Fruit fly (Drosophila melanogaster): ENCODE data around the gene CG34150.

DNA sequence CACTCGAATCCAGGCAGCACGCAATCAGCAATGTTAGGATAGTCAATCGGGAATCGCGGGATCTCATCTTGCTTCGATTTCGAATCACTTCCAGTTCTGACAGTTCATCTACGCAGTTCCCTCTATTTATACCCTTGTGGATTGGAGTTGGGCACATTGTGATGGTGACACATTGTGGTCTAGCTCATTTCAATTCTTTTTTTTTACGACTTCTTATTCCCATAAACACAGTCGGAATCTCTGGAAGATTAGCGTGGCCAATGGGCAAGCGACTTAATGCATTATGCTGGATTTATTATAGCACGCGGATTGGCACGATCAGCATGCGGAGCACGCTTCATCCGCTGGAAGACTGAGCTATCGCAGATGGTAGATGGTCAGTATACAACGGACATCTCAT lies 48.0 kb downstream of the CG34150 start, which contains the start of gene CG13640:
- TF ChIP-seq fd96Ca (GFP tag; IDR thresholded peaks at IDR 0.05), result no peak
- TF ChIP-seq CG12605 (GFP tag; IDR thresholded peaks at IDR 0.05), result no peak
- no peak for TF ChIP-seq Pif1A (GFP tag; optimal IDR thresholded peaks at IDR 0.05)

All from whole organism, pupa.